Fruit fly (Drosophila melanogaster): ENCODE data around the gene mamo.

mamo gene

DNA sequence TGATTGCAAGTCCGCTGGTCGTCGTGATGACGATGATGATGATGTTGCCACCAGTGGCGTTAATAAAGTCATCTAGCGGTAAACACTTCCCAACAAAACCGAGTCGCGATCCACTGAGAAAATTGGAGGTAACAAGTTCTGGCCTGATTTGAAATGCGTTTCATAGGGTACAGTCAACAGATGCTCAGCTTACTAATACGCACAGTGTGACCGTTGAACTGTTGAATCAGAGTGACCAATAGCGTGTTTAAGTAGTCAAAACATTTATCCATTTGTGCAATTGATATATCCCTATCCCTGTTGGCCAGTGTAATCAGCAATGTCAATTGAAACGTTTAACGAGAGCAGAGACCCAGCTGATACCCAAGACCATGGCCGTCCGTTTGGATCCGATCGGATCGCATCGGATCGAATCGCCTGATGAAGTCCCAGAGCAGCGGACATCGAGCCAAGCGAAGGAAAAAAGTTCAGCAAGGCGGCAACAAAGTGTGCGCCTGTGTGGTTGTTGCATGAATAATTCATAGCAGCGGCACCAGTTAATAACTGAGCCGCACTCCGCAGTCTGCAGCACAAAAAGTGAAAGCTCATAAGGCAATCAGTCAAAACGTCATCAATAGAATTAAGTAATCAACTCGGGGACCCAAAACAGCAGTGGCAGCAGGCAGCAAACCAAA, 42.1 kb downstream of the mamo start:
- TF ChIP-seq kay (GFP tag; ENCODE audit: borderline replicate concordance) (no peak), tj (GFP tag; optimal IDR thresholded peaks at IDR 0.05) (no peak), bab1 (GFP tag; optimal IDR thresholded peaks at IDR 0.05) (no peak), ovo (GFP tag; optimal IDR thresholded peaks at IDR 0.05) (no peak), CG7045 (GFP tag; optimal IDR thresholded peaks at IDR 0.05) (no peak), Hr96 (GFP tag; optimal IDR thresholded peaks at IDR 0.05) (no peak), Clk (GFP tag; optimal IDR thresholded peaks at IDR 0.05) (no peak), cic (GFP tag; optimal IDR thresholded peaks at IDR 0.05) (no peak), cnc (optimal IDR thresholded peaks at IDR 0.05) (no peak), CG7101 (tag; optimal IDR thresholded peaks at IDR 0.05) (no peak), CG14711 (tag; optimal IDR thresholded peaks at IDR 0.05) (no peak), Mnt (GFP tag; optimal IDR thresholded peaks at IDR 0.05) (no peak), Crg-1 (GFP tag; optimal IDR thresholded peaks at IDR 0.05) (no peak), CG5204 (GFP tag; optimal IDR thresholded peaks at IDR 0.05) (no peak)

DNA sequence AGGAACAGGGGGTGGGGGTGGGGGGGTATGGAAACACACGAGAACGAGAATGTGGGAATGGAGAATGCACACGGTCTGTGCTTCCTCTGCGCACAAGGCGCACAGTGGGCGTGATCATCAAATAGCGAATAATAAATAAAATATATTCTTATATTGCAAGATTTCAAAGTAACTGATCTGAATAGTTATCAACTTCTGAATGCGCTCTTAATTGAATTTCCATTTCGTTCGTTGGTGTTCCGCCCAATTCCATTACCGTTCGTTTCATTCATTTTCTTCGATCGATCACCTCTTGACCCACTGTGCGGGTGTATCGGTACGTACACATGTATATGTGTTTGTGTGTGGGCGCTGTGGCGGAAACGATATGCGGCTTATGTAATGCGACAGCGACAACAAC, 54.1 kb downstream of the mamo start:
- TF ChIP-seq CG33017 (tag; optimal IDR thresholded peaks at IDR 0.05) = no peak
- peak; percentile 72 for TF ChIP-seq Hr96 (GFP tag; optimal IDR thresholded peaks at IDR 0.05)
- peak; percentile 42 for TF ChIP-seq tj (GFP tag; optimal IDR thresholded peaks at IDR 0.05)
- no peak for TF ChIP-seq cnc (optimal IDR thresholded peaks at IDR 0.05)
- TF ChIP-seq Clk (GFP tag; optimal IDR thresholded peaks at IDR 0.05) = peak; percentile 14
- TF ChIP-seq cic (GFP tag; optimal IDR thresholded peaks at IDR 0.05) = no peak
- no peak for TF ChIP-seq pad (GFP tag; optimal IDR thresholded peaks at IDR 0.05)
- peak; percentile 29 for TF ChIP-seq CG7101 (tag; optimal IDR thresholded peaks at IDR 0.05)
- TF ChIP-seq CG7045 (GFP tag; optimal IDR thresholded peaks at IDR 0.05) = peak; percentile 32
- peak; percentile 16 for TF ChIP-seq toe (GFP tag; optimal IDR thresholded peaks at IDR 0.05)
- TF ChIP-seq kay (GFP tag; ENCODE audit: borderline replicate concordance) = peak; percentile 33
- no peak for TF ChIP-seq CG5204 (GFP tag; optimal IDR thresholded peaks at IDR 0.05)
- TF ChIP-seq Crg-1 (GFP tag; optimal IDR thresholded peaks at IDR 0.05) = no peak
- peak; percentile 73 for TF ChIP-seq CG11617 (GFP tag; optimal IDR thresholded peaks at IDR 0.05)
- peak; percentile 35 for TF ChIP-seq ovo (GFP tag; optimal IDR thresholded peaks at IDR 0.05)
- no peak for TF ChIP-seq bab1 (GFP tag; optimal IDR thresholded peaks at IDR 0.05)
- TF ChIP-seq Mnt (GFP tag; optimal IDR thresholded peaks at IDR 0.05) = no peak
- no peak for TF ChIP-seq CG14711 (tag; optimal IDR thresholded peaks at IDR 0.05)
- no peak for TF ChIP-seq CG12768 (GFP tag; optimal IDR thresholded peaks at IDR 0.05)
- TF ChIP-seq CG1620 (GFP tag; optimal IDR thresholded peaks at IDR 0.05) = no peak

DNA sequence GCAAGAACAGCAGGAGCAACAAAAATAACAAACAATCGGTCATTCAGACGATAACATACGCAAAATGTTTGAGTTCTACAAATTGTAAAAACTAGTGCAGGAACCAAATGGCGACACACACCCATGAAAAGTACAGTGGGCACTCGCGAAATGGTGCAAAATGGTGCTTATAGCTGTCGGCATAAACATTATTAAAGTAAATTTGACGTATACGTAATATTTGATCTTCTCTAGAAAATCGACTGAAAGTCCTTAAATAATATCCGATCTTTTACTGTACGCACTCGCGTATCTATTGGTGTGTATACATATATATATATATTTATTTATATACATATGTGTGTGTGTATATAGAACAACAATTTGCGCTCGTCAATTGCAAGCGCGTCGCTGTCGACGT, 54.8 kb downstream of the mamo start:
- TF ChIP-seq Hr96 (GFP tag; optimal IDR thresholded peaks at IDR 0.05) (peak; percentile 54), CG7101 (tag; optimal IDR thresholded peaks at IDR 0.05) (peak; percentile 62), CG1620 (GFP tag; optimal IDR thresholded peaks at IDR 0.05) (no peak), kay (GFP tag; ENCODE audit: borderline replicate concordance) (no peak), Crg-1 (GFP tag; optimal IDR thresholded peaks at IDR 0.05) (no peak), CG5204 (GFP tag; optimal IDR thresholded peaks at IDR 0.05) (peak; percentile 26), CG14711 (tag; optimal IDR thresholded peaks at IDR 0.05) (peak; percentile 59)

DNA sequence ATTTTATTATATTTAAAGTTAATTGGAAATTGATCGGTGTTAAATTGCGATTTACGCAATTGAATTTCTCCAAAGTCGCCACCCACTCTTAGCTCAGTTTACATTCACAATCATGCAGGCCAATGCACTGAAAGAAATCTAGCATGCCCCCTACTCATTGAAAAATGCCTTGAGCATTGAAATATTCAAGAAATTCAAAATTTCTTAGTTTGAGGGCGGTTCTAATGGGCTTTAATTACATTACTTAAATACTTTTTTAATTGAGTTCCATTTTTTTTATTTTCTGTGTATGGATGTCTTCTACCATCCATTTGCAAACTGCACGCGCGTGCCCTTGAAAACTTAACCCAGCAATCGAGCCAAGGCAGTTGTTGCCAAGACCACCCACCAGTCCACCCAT, 55.9 kb downstream of the mamo start:
- TF ChIP-seq Clk (GFP tag; optimal IDR thresholded peaks at IDR 0.05) (no peak), CG5204 (GFP tag; optimal IDR thresholded peaks at IDR 0.05) (peak; percentile 11), ovo (GFP tag; optimal IDR thresholded peaks at IDR 0.05) (no peak), Hr96 (GFP tag; optimal IDR thresholded peaks at IDR 0.05) (no peak), CG1620 (GFP tag; optimal IDR thresholded peaks at IDR 0.05) (no peak), cic (GFP tag; optimal IDR thresholded peaks at IDR 0.05) (no peak), kay (GFP tag; ENCODE audit: borderline replicate concordance) (no peak), Mnt (GFP tag; optimal IDR thresholded peaks at IDR 0.05) (no peak), Crg-1 (GFP tag; optimal IDR thresholded peaks at IDR 0.05) (peak; percentile 29), CG14711 (tag; optimal IDR thresholded peaks at IDR 0.05) (peak; percentile 72), pad (GFP tag; optimal IDR thresholded peaks at IDR 0.05) (no peak), tj (GFP tag; optimal IDR thresholded peaks at IDR 0.05) (no peak), bab1 (GFP tag; optimal IDR thresholded peaks at IDR 0.05) (peak; percentile 12), CG12768 (GFP tag; optimal IDR thresholded peaks at IDR 0.05) (no peak), CG7101 (tag; optimal IDR thresholded peaks at IDR 0.05) (peak; percentile 62), CG7045 (GFP tag; optimal IDR thresholded peaks at IDR 0.05) (peak; percentile 1), CG33017 (tag; optimal IDR thresholded peaks at IDR 0.05) (peak; percentile 16), CG11617 (GFP tag; optimal IDR thresholded peaks at IDR 0.05) (no peak), cnc (optimal IDR thresholded peaks at IDR 0.05) (no peak), toe (GFP tag; optimal IDR thresholded peaks at IDR 0.05) (peak; percentile 25)

DNA sequence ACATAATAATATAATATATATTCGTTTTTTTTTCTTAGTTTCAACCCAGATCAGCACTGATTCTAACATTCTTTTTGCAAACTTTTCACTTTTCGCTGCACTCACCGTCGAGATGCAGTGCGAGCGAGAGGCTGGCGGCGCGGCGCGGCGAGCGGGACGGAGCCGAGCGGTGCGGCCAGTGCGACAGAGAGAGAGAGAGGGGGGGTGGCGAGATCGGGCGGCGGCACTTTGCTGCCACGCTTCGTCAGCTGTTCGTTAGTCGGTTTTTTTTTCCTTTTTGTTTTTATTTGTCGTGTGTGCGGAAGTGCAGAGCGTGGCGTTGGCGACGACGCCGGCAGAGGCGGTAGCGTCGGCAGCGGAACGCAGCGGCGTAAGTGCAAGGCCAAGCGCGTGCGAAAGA, 56.5 kb downstream of the mamo start:
- no peak for TF ChIP-seq CG7101 (tag; optimal IDR thresholded peaks at IDR 0.05)
- TF ChIP-seq kay (GFP tag; ENCODE audit: borderline replicate concordance) = no peak
- TF ChIP-seq Mnt (GFP tag; optimal IDR thresholded peaks at IDR 0.05) = no peak
- TF ChIP-seq CG33017 (tag; optimal IDR thresholded peaks at IDR 0.05) = no peak
- peak; percentile 27 for TF ChIP-seq pad (GFP tag; optimal IDR thresholded peaks at IDR 0.05)
- no peak for TF ChIP-seq Crg-1 (GFP tag; optimal IDR thresholded peaks at IDR 0.05)
- no peak for TF ChIP-seq CG7045 (GFP tag; optimal IDR thresholded peaks at IDR 0.05)
- TF ChIP-seq tj (GFP tag; optimal IDR thresholded peaks at IDR 0.05) = peak; percentile 86
- no peak for TF ChIP-seq toe (GFP tag; optimal IDR thresholded peaks at IDR 0.05)
- no peak for TF ChIP-seq cnc (optimal IDR thresholded peaks at IDR 0.05)
- peak; percentile 51 for TF ChIP-seq ovo (GFP tag; optimal IDR thresholded peaks at IDR 0.05)
- peak; percentile 62 for TF ChIP-seq cic (GFP tag; optimal IDR thresholded peaks at IDR 0.05)
- no peak for TF ChIP-seq Clk (GFP tag; optimal IDR thresholded peaks at IDR 0.05)
- no peak for TF ChIP-seq CG5204 (GFP tag; optimal IDR thresholded peaks at IDR 0.05)
- no peak for TF ChIP-seq CG14711 (tag; optimal IDR thresholded peaks at IDR 0.05)
- TF ChIP-seq CG12768 (GFP tag; optimal IDR thresholded peaks at IDR 0.05) = peak; percentile 29
- no peak for TF ChIP-seq bab1 (GFP tag; optimal IDR thresholded peaks at IDR 0.05)
- peak; percentile 77 for TF ChIP-seq Hr96 (GFP tag; optimal IDR thresholded peaks at IDR 0.05)
- no peak for TF ChIP-seq CG1620 (GFP tag; optimal IDR thresholded peaks at IDR 0.05)
- no peak for TF ChIP-seq CG11617 (GFP tag; optimal IDR thresholded peaks at IDR 0.05)

Measured in whole organism, adult.